Fruit fly (Drosophila melanogaster) whole organism, embryonic: ENCODE data around the gene Claspin.

Experiments used
- CG10267 ChIP-seq: fragments of 200-800 bp; sonication (Bioruptor generic); optimal IDR thresholded peaks from 2 replicates; lab custom pipeline; 2018; ENCODE audit warnings: missing biosample characterization, mild to moderate bottlenecking, missing genetic modification characterization, moderate library complexity
- CG10431 ChIP-seq: fragments of 200-800 bp; sonication (Bioruptor generic); optimal IDR thresholded peaks from 3 replicates; lab custom pipeline; 2018; ENCODE audit warnings: missing biosample characterization, mild to moderate bottlenecking, missing genetic modification characterization
- CG11093 ChIP-seq: fragments of 200-800 bp; sonication (Bioruptor generic); IDR thresholded peaks from 3 replicates; pipeline ENCODE4 v1.3.6; 2022; ENCODE audit warnings: missing biosample characterization, missing genetic modification characterization
- CG12155 ChIP-seq: fragments of 200-800 bp; sonication (Bioruptor generic); optimal IDR thresholded peaks from 3 replicates; lab custom pipeline; 2016; ENCODE audit warnings: missing biosample characterization, missing genetic modification characterization
- CG12299 ChIP-seq: fragments of 200-800 bp; sonication (Bioruptor generic); optimal IDR thresholded peaks from 2 replicates; lab custom pipeline; 2018; ENCODE audit warnings: missing biosample characterization, mild to moderate bottlenecking, missing genetic modification characterization
- CG13123 ChIP-seq: fragments of 200-800 bp; sonication (Bioruptor generic); optimal IDR thresholded peaks from 2 replicates; lab custom pipeline; 2016; ENCODE audit warnings: missing biosample characterization, missing genetic modification characterization
- CG14441 ChIP-seq: fragments of 200-800 bp; sonication (Bioruptor generic); IDR thresholded peaks from 2 replicates; pipeline ENCODE4 v1.3.6; 2022; ENCODE audit warnings: missing biosample characterization, missing genetic modification characterization
- CG15269 ChIP-seq: fragments of 200-800 bp; sonication (Bioruptor generic); optimal IDR thresholded peaks from 2 replicates; lab custom pipeline; 2018; ENCODE audit warnings: missing biosample characterization, mild to moderate bottlenecking, missing genetic modification characterization, moderate library complexity
- CG17568 ChIP-seq: fragments of 200-800 bp; sonication (Bioruptor generic); optimal IDR thresholded peaks from 2 replicates; lab custom pipeline; 2018; ENCODE audit warnings: missing biosample characterization, mild to moderate bottlenecking, missing genetic modification characterization, moderate library complexity
- CG18262 ChIP-seq: fragments of 200-800 bp; optimal IDR thresholded peaks from 3 replicates; lab custom pipeline; 2019; ENCODE audit warnings: missing biosample characterization, mild to moderate bottlenecking, missing genetic modification characterization, moderate library complexity
- CG18599 ChIP-seq: fragments of 200-800 bp; sonication (Bioruptor generic); optimal IDR thresholded peaks from 3 replicates; lab custom pipeline; 2017; ENCODE audit warnings: missing biosample characterization, missing genetic modification characterization, mild to moderate bottlenecking, moderate library complexity, missing genetic modification reagents
- CG30403 ChIP-seq: fragments of 200-800 bp; sonication (Bioruptor generic); optimal IDR thresholded peaks from 3 replicates; lab custom pipeline; 2016; ENCODE audit warnings: missing biosample characterization, missing genetic modification characterization
- CG33557 ChIP-seq: fragments of 200-800 bp; sonication (Bioruptor generic); optimal IDR thresholded peaks from 2 replicates; lab custom pipeline; 2019; ENCODE audit warnings: missing biosample characterization, mild to moderate bottlenecking, missing genetic modification characterization, moderate library complexity
- CG34422 ChIP-seq: fragments of 200-800 bp; sonication (Bioruptor generic); IDR thresholded peaks from 3 replicates; pipeline ENCODE4 v1.3.6; 2022; ENCODE audit warnings: missing biosample characterization, missing genetic modification characterization
- CG4617 ChIP-seq: fragments of 200-800 bp; sonication (Bioruptor generic); optimal IDR thresholded peaks from 3 replicates; lab custom pipeline; 2016; ENCODE audit warnings: missing biosample characterization, missing genetic modification characterization, borderline replicate concordance
- CG5180 ChIP-seq: fragments of 200-800 bp; sonication (Bioruptor generic); optimal IDR thresholded peaks from 3 replicates; lab custom pipeline; 2017; ENCODE audit warnings: missing biosample characterization, missing genetic modification characterization, mild to moderate bottlenecking, moderate library complexity, missing genetic modification reagents
- CG6654 ChIP-seq: fragments of 200-800 bp; sonication (Bioruptor generic); optimal IDR thresholded peaks from 2 replicates; lab custom pipeline; 2017; ENCODE audit warnings: missing biosample characterization, mild to moderate bottlenecking, missing genetic modification characterization
- CG6765 ChIP-seq: fragments of 200-800 bp; sonication (Bioruptor generic); optimal IDR thresholded peaks from 3 replicates; lab custom pipeline; 2017; ENCODE audit warnings: missing biosample characterization, mild to moderate bottlenecking, missing genetic modification characterization
- Camta ChIP-seq: fragments of 200-800 bp; sonication (Bioruptor generic); optimal IDR thresholded peaks from 2 replicates; lab custom pipeline; 2016; ENCODE audit warnings: missing biosample characterization, missing genetic modification characterization
- CoRest ChIP-seq: fragments of 200-800 bp; sonication (Bioruptor generic); optimal IDR thresholded peaks from 3 replicates; lab custom pipeline; 2018; ENCODE audit warnings: missing biosample characterization, mild to moderate bottlenecking, missing genetic modification characterization, moderate library complexity
- Dip3 ChIP-seq: fragments of 200-800 bp; sonication (Bioruptor generic); optimal IDR thresholded peaks from 3 replicates; lab custom pipeline; 2016; ENCODE audit warnings: missing biosample characterization, missing genetic modification characterization
- Elba2 ChIP-seq: fragments of 200-800 bp; sonication (Bioruptor generic); optimal IDR thresholded peaks from 3 replicates; lab custom pipeline; 2016; ENCODE audit warnings: missing biosample characterization, missing genetic modification characterization
- HLHmδ ChIP-seq: fragments of 200-800 bp; sonication (Bioruptor generic); optimal IDR thresholded peaks from 2 replicates; lab custom pipeline; 2018; ENCODE audit warnings: missing biosample characterization, mild to moderate bottlenecking, missing genetic modification characterization, moderate library complexity
- Jarid2 ChIP-seq: fragments of 200-800 bp; sonication (Bioruptor generic); optimal IDR thresholded peaks from 3 replicates; lab custom pipeline; 2017; ENCODE audit warnings: mild to moderate bottlenecking, missing biosample characterization, missing genetic modification reagents, missing genetic modification characterization
- MTF-1 ChIP-seq: fragments of 200-800 bp; sonication (Bioruptor generic); optimal IDR thresholded peaks from 2 replicates; lab custom pipeline; 2018; ENCODE audit warnings: missing biosample characterization, mild to moderate bottlenecking, missing genetic modification characterization, borderline replicate concordance
- Mrtf ChIP-seq: fragments of 200-800 bp; sonication (Bioruptor generic); IDR thresholded peaks from 3 replicates; pipeline ENCODE4 v1.3.6; 2022; ENCODE audit warnings: missing biosample characterization, missing genetic modification characterization
- Opbp ChIP-seq: fragments of 200-800 bp; sonication (Bioruptor generic); IDR thresholded peaks from 3 replicates; pipeline ENCODE4 v1.3.6; 2022; ENCODE audit warnings: missing biosample characterization, missing genetic modification characterization; ENCODE audit not compliant: partially characterized antibody
- Ptx1 ChIP-seq: fragments of 200-800 bp; sonication (Bioruptor generic); IDR thresholded peaks from 2 replicates; pipeline ENCODE4 v1.3.6; 2022; ENCODE audit warnings: missing biosample characterization, missing genetic modification characterization
- Stat92E ChIP-seq, 3 experiments: fragments of >200 bp in 2 of 3; fragments of 200-800 bp in 1 of 3; sonication (Bioruptor generic) in 1 of 3; optimal IDR thresholded peaks; 2 replicates each; lab custom pipeline; 2017 to 2019; ENCODE audit warnings: missing biosample characterization in 3 of 3, missing genetic modification characterization in 3 of 3, mild to moderate bottlenecking in 1 of 3, moderate library complexity in 1 of 3
- Tbp ChIP-seq: fragments of >200 bp; optimal IDR thresholded peaks from 2 replicates; lab custom pipeline; 2018; ENCODE audit warnings: missing biosample characterization, missing genetic modification characterization
- Xrp1 ChIP-seq: fragments of 200-800 bp; sonication (Bioruptor generic); IDR thresholded peaks from 2 replicates; pipeline ENCODE4 v1.3.6; 2022; ENCODE audit warnings: missing biosample characterization, missing genetic modification characterization
- YL-1 ChIP-seq: fragments of 200-800 bp; sonication (Bioruptor generic); optimal IDR thresholded peaks from 3 replicates; lab custom pipeline; 2017; ENCODE audit warnings: missing biosample characterization, mild to moderate bottlenecking, missing genetic modification characterization
- ato ChIP-seq: fragments of 200-800 bp; sonication (Bioruptor generic); IDR thresholded peaks from 2 replicates; pipeline ENCODE4 v1.3.6; 2022; ENCODE audit warnings: missing biosample characterization, missing genetic modification characterization; ENCODE audit not compliant: partially characterized antibody
- bcd ChIP-seq: fragments of 200-800 bp; sonication (Bioruptor generic); optimal IDR thresholded peaks from 2 replicates; lab custom pipeline; 2017; ENCODE audit warnings: missing biosample characterization, mild to moderate bottlenecking, missing genetic modification characterization
- cwo ChIP-seq: fragments of 200-800 bp; sonication (Bioruptor generic); optimal IDR thresholded peaks from 3 replicates; lab custom pipeline; 2017; ENCODE audit warnings: missing biosample characterization, missing genetic modification characterization, mild to moderate bottlenecking, moderate library complexity, missing genetic modification reagents
- da ChIP-seq: fragments of 200-800 bp; sonication (Bioruptor generic); optimal IDR thresholded peaks from 2 replicates; lab custom pipeline; 2016; ENCODE audit warnings: missing biosample characterization, missing genetic modification characterization
- fd3F ChIP-seq: fragments of 200-800 bp; sonication (Bioruptor generic); optimal IDR thresholded peaks from 2 replicates; lab custom pipeline; 2018; ENCODE audit warnings: missing biosample characterization, mild to moderate bottlenecking, missing genetic modification characterization, moderate library complexity
- gcm2 ChIP-seq: fragments of 200-800 bp; sonication (Bioruptor generic); optimal IDR thresholded peaks from 2 replicates; lab custom pipeline; 2016; ENCODE audit warnings: missing biosample characterization, missing genetic modification characterization
- gro ChIP-seq: fragments of 200-800 bp; sonication (Bioruptor generic); optimal IDR thresholded peaks from 2 replicates; lab custom pipeline; 2016; ENCODE audit warnings: missing biosample characterization, missing genetic modification characterization
- ham ChIP-seq: fragments of 200-800 bp; sonication (Bioruptor generic); IDR thresholded peaks from 2 replicates; pipeline ENCODE4 v1.3.6; 2022; ENCODE audit warnings: missing biosample characterization, missing genetic modification characterization
- hb ChIP-seq: fragments of 200-800 bp; sonication (Bioruptor generic); IDR thresholded peaks from 3 replicates; pipeline ENCODE4 v1.3.6; 2022; ENCODE audit warnings: missing biosample characterization, missing genetic modification characterization; ENCODE audit not compliant: partially characterized antibody
- her ChIP-seq: fragments of 200-800 bp; sonication (Bioruptor generic); optimal IDR thresholded peaks from 2 replicates; lab custom pipeline; 2016; ENCODE audit warnings: missing biosample characterization, missing genetic modification characterization
- lmd ChIP-seq: fragments of 200-800 bp; sonication (Bioruptor generic); IDR thresholded peaks from 2 replicates; pipeline ENCODE4 v1.3.6; 2022; ENCODE audit warnings: missing biosample characterization, missing genetic modification characterization
- luna ChIP-seq: fragments of 200-800 bp; sonication (Bioruptor generic); optimal IDR thresholded peaks from 2 replicates; lab custom pipeline; 2016; ENCODE audit warnings: missing biosample characterization, missing genetic modification characterization
- pzg ChIP-seq: fragments of 200-800 bp; sonication (Bioruptor generic); optimal IDR thresholded peaks from 3 replicates; lab custom pipeline; 2018; ENCODE audit warnings: missing biosample characterization, mild to moderate bottlenecking, missing genetic modification characterization, moderate library complexity
- ranshi ChIP-seq: fragments of 200-800 bp; sonication (Bioruptor generic); IDR thresholded peaks from 2 replicates; pipeline ENCODE4 v1.3.6; 2022; ENCODE audit warnings: missing biosample characterization, missing genetic modification characterization
- repo ChIP-seq: fragments of 200-800 bp; sonication (Bioruptor generic); optimal IDR thresholded peaks from 2 replicates; lab custom pipeline; 2016; ENCODE audit warnings: missing biosample characterization, missing genetic modification characterization
- sens ChIP-seq: fragments of 200-800 bp; sonication (Bioruptor generic); peaks from one replicate; lab custom pipeline; 2016; ENCODE audit warnings: missing biosample characterization, missing genetic modification characterization
- sima ChIP-seq: fragments of 200-800 bp; sonication (Bioruptor generic); optimal IDR thresholded peaks from 2 replicates; lab custom pipeline; 2016; ENCODE audit warnings: missing biosample characterization, missing genetic modification characterization
- slp2 ChIP-seq: fragments of 200-800 bp; sonication (Bioruptor generic); optimal IDR thresholded peaks from 2 replicates; lab custom pipeline; 2016; ENCODE audit warnings: missing biosample characterization, missing genetic modification characterization

Gene Claspin

dm6 chr3L:4322032-4322617 lies 8.8 kb downstream of the Claspin start, which contains the start of gene CG15014 (continued):
- TF ChIP-seq hb (GFP tag; lab: Robert Waterston, UW) (no peak), luna (no peak), repo (GFP tag; lab: Kevin White, UChicago) (no peak), Jarid2 (GFP tag; lab: Kevin White, UChicago) (no peak), Dip3 (no peak), Mrtf (GFP tag; lab: Robert Waterston, UW) (no peak), CG14441 (GFP tag; lab: Robert Waterston, UW) (no peak), CG4617 (GFP tag; lab: Kevin White, UChicago) (peak; percentile 43), gro (GFP tag; lab: Kevin White, UChicago) (no peak), Stat92E (GFP tag; optimal IDR thresholded peaks at IDR 0.05; lab: Kevin White, UChicago) (peak in 1 of 3 experiments; percentile 14), pzg (GFP tag; lab: Kevin White, UChicago) (peak; percentile 49), ham (GFP tag; lab: Robert Waterston, UW) (no peak), CG12155 (no peak), CG17568 (GFP tag; lab: Kevin White, UChicago) (no peak), Camta (GFP tag; lab: Kevin White, UChicago) (no peak), slp2 (GFP tag; lab: Kevin White, UChicago) (no peak), Tbp (GFP tag; lab: Kevin White, UChicago) (no peak), CG12299 (tag; lab: Kevin White, UChicago) (no peak), sens (GFP tag; lab: Kevin White, UChicago) (peak; percentile 86), da (no peak), her (no peak), CG13123 (no peak), bcd (GFP tag; lab: Kevin White, UChicago) (no peak), CG33557 (GFP tag; lab: Kevin White, UChicago) (no peak), CG11093 (no peak), Elba2 (no peak), CG34422 (peak; percentile 16; the same call in 1 of the 3 replicates), HLHmδ (GFP tag; lab: Kevin White, UChicago) (no peak), lmd (GFP tag; lab: Robert Waterston, UW) (no peak), Ptx1 (GFP tag; lab: Robert Waterston, UW) (no peak), CG5180 (GFP tag; lab: Kevin White, UChicago) (no peak), CG18262 (tag; lab: Kevin White, UChicago) (no peak), CG6765 (GFP tag; lab: Kevin White, UChicago) (no peak), CG6654 (GFP tag; lab: Kevin White, UChicago) (no peak), ato (GFP tag; lab: Robert Waterston, UW) (no peak), CG10267 (tag; lab: Kevin White, UChicago) (peak; percentile 34), CG18599 (GFP tag; lab: Kevin White, UChicago) (no peak), MTF-1 (GFP tag; lab: Kevin White, UChicago) (no peak), CoRest (tag; lab: Kevin White, UChicago) (no peak), ranshi (GFP tag; lab: Robert Waterston, UW) (no peak), CG10431 (GFP tag; lab: Kevin White, UChicago) (no peak), CG15269 (tag; lab: Kevin White, UChicago) (no peak), sima (GFP tag; lab: Kevin White, UChicago) (no peak), fd3F (no peak), cwo (GFP tag; lab: Kevin White, UChicago) (no peak), Opbp (GFP tag; lab: Robert Waterston, UW) (no peak), Xrp1 (GFP tag; lab: Robert Waterston, UW) (no peak), YL-1 (GFP tag; lab: Kevin White, UChicago) (peak; percentile 48), gcm2 (GFP tag; lab: Kevin White, UChicago) (no peak), CG30403 (GFP tag; lab: Kevin White, UChicago) (no peak)
